Fruit fly (Drosophila melanogaster): ENCODE data around the gene Rcd4.
A peak's percentile ranks its signal among the peaks of the same experiment; 100 is the strongest.

The Rcd4 gene

dm6 chr2L:8414887-8415883 is 32.5 kb downstream of the Rcd4 start, which contains the start of the genes CG13398 and Akap200:
CG13398 (minus strand) TSS chr2L:8415256.
Akap200 (plus strand) TSS chr2L:8415690.
- TF ChIP-seq fd96Ca (GFP tag; IDR thresholded peaks at IDR 0.05) (peak; percentile 25; the same call in 1 of the 3 replicates), CG15710 (tag; optimal IDR thresholded peaks at IDR 0.05) (peak; percentile 28), rn (GFP tag; IDR thresholded peaks at IDR 0.05) (no peak), CG32121 (GFP tag; IDR thresholded peaks at IDR 0.05) (peak; percentile 44; the same call in 1 of the 2 replicates), CG4496 (GFP tag; IDR thresholded peaks at IDR 0.05) (0 out of 3 replicates have a peak, but pooled peaks have one; percentile 15), CG9948 (tag; optimal IDR thresholded peaks at IDR 0.05) (peak; percentile 28), CG12605 (GFP tag; IDR thresholded peaks at IDR 0.05) (no peak), Pif1B (GFP tag; optimal IDR thresholded peaks at IDR 0.05) (peak; percentile 44), CG34367 (tag; optimal IDR thresholded peaks at IDR 0.05) (no peak), Ets98B (GFP tag; IDR thresholded peaks at IDR 0.05) (peak; percentile 35), CG17806 (tag; optimal IDR thresholded peaks at IDR 0.05) (no peak), D1 (tag; optimal IDR thresholded peaks at IDR 0.05) (peak; percentile 39), CG8159 (tag; optimal IDR thresholded peaks at IDR 0.05) (peak; percentile 57), gl (tag; optimal IDR thresholded peaks at IDR 0.05) (no peak)

dm6 chr2L:8416350-8417046 is 33.8 kb downstream of the Rcd4 start:
- TF ChIP-seq CG12605 (GFP tag; IDR thresholded peaks at IDR 0.05) (peak; percentile 35; the same call in 1 of the 2 replicates), D1 (tag; optimal IDR thresholded peaks at IDR 0.05) (peak; percentile 0), rn (GFP tag; IDR thresholded peaks at IDR 0.05) (no peak), Pif1A (GFP tag; optimal IDR thresholded peaks at IDR 0.05) (peak; percentile 82), CG13204 (GFP tag; optimal IDR thresholded peaks at IDR 0.05) (peak; percentile 66), CG14655 (GFP tag; optimal IDR thresholded peaks at IDR 0.05) (peak; percentile 72), CG34367 (tag; optimal IDR thresholded peaks at IDR 0.05) (peak; percentile 61), gl (tag; optimal IDR thresholded peaks at IDR 0.05) (peak; percentile 61), fd96Ca (GFP tag; IDR thresholded peaks at IDR 0.05) (0 out of 3 replicates have a peak, but pooled peaks have one; percentile 62), Pif1B (GFP tag; optimal IDR thresholded peaks at IDR 0.05) (peak; percentile 68), EcR (GFP tag; optimal IDR thresholded peaks at IDR 0.05) (peak; percentile 97), CG32121 (GFP tag; IDR thresholded peaks at IDR 0.05) (peak; percentile 19; the same call in 1 of the 2 replicates), CG4496 (GFP tag; IDR thresholded peaks at IDR 0.05) (peak; percentile 65), Ets98B (GFP tag; IDR thresholded peaks at IDR 0.05) (peak; percentile 30; the same call in 1 of the 2 replicates), CG17806 (tag; optimal IDR thresholded peaks at IDR 0.05) (peak; percentile 65), CG15710 (tag; optimal IDR thresholded peaks at IDR 0.05) (peak; percentile 60), Snoo (tag; optimal IDR thresholded peaks at IDR 0.05) (peak; percentile 69), CG9948 (tag; optimal IDR thresholded peaks at IDR 0.05) (peak; percentile 65), CG8159 (tag; optimal IDR thresholded peaks at IDR 0.05) (peak; percentile 69), CG8301 (tag; optimal IDR thresholded peaks at IDR 0.05) (peak; percentile 59), CG10348 (GFP tag; IDR thresholded peaks at IDR 0.05) (no peak)

dm6 chr2L:8417562-8417961 is 34.9 kb downstream of the Rcd4 start:
- TF ChIP-seq CG8301 (tag; optimal IDR thresholded peaks at IDR 0.05) (no peak), CG13204 (GFP tag; optimal IDR thresholded peaks at IDR 0.05) (no peak), CG15710 (tag; optimal IDR thresholded peaks at IDR 0.05) (no peak), Pif1B (GFP tag; optimal IDR thresholded peaks at IDR 0.05) (no peak), CG17806 (tag; optimal IDR thresholded peaks at IDR 0.05) (no peak)

dm6 chr2L:8418113-8418885 is 35.6 kb downstream of the Rcd4 start:
- TF ChIP-seq CG17806 (tag; optimal IDR thresholded peaks at IDR 0.05): no peak
- no peak for TF ChIP-seq Pif1B (GFP tag; optimal IDR thresholded peaks at IDR 0.05)
- no peak for TF ChIP-seq CG15710 (tag; optimal IDR thresholded peaks at IDR 0.05)
- TF ChIP-seq rn (GFP tag; IDR thresholded peaks at IDR 0.05): no peak
- TF ChIP-seq CG8301 (tag; optimal IDR thresholded peaks at IDR 0.05): no peak
- TF ChIP-seq Pif1A (GFP tag; optimal IDR thresholded peaks at IDR 0.05): no peak
- TF ChIP-seq fd96Ca (GFP tag; IDR thresholded peaks at IDR 0.05): no peak
- no peak for TF ChIP-seq CG12605 (GFP tag; IDR thresholded peaks at IDR 0.05)
- TF ChIP-seq Snoo (tag; optimal IDR thresholded peaks at IDR 0.05): no peak
- TF ChIP-seq CG10348 (GFP tag; IDR thresholded peaks at IDR 0.05): no peak
- no peak for TF ChIP-seq CG4496 (GFP tag; IDR thresholded peaks at IDR 0.05)
- no peak for TF ChIP-seq CG8159 (tag; optimal IDR thresholded peaks at IDR 0.05)
- TF ChIP-seq CG13204 (GFP tag; optimal IDR thresholded peaks at IDR 0.05): peak; percentile 18
- TF ChIP-seq CG14655 (GFP tag; optimal IDR thresholded peaks at IDR 0.05): no peak
- TF ChIP-seq CG32121 (GFP tag; IDR thresholded peaks at IDR 0.05): no peak
- peak; percentile 44 for TF ChIP-seq gl (tag; optimal IDR thresholded peaks at IDR 0.05)
